Worm (Caenorhabditis elegans) whole organism, L2 larva: Measurements from ENCODE around the gene gst-30.

ENCODE experiments used
- aly-2 ChIP-seq: fragments of 150-350 bp; optimal IDR thresholded peaks from 2 replicates; lab custom pipeline; 2014; ENCODE audit warnings: missing biosample characterization, missing genetic modification characterization
- ama-1 ChIP-seq: fragments of 150-350 bp; optimal IDR thresholded peaks from 2 replicates; lab custom pipeline; 2018; ENCODE audit warnings: inconsistent platforms
- ceh-16 ChIP-seq: fragments of 150-350 bp; optimal IDR thresholded peaks from 2 replicates; lab custom pipeline; 2014; ENCODE audit warnings: missing biosample characterization, missing genetic modification characterization
- elt-1 ChIP-seq: fragments of 150-350 bp; optimal IDR thresholded peaks from 2 replicates; lab custom pipeline; 2014; ENCODE audit warnings: missing biosample characterization, missing genetic modification characterization
- elt-3 ChIP-seq: sonication (generic microtip); optimal IDR thresholded peaks from 2 replicates; lab custom pipeline; 2017; ENCODE audit warnings: missing biosample characterization, missing genetic modification characterization
- lsy-2 ChIP-seq, 2 experiments: fragments of 150-350 bp in 1 of 2; sonication (generic microtip) in 1 of 2; optimal IDR thresholded peaks; 2 replicates each; lab custom pipeline; 2014 to 2017; ENCODE audit warnings: missing biosample characterization in 2 of 2, missing genetic modification characterization in 2 of 2
- mdl-1 ChIP-seq, 2 experiments: fragments of 150-350 bp in 1 of 2; sonication (generic microtip) in 1 of 2; optimal IDR thresholded peaks; 2 replicates each; lab custom pipeline; 2017; ENCODE audit warnings: missing biosample characterization in 2 of 2, missing genetic modification characterization in 2 of 2
- nhr-11 ChIP-seq: fragments of 150-350 bp; optimal IDR thresholded peaks from 2 replicates; lab custom pipeline; 2014; ENCODE audit warnings: missing biosample characterization, missing genetic modification characterization
- sma-3 ChIP-seq: sonication (generic microtip); optimal IDR thresholded peaks from 2 replicates; lab custom pipeline; 2016; ENCODE audit warnings: missing genetic modification reagents, missing genetic modification characterization, missing compliant biosample characterization
- unc-55 ChIP-seq: fragments of 150-350 bp; sonication (generic microtip); optimal IDR thresholded peaks from 3 replicates; lab custom pipeline; 2014; ENCODE audit warnings: missing biosample characterization, missing genetic modification reagents, missing genetic modification characterization
- unc-62 ChIP-seq: fragments of 150-350 bp; optimal IDR thresholded peaks from 2 replicates; lab custom pipeline; 2014; ENCODE audit warnings: missing biosample characterization, missing genetic modification reagents, missing genetic modification characterization
- ztf-4 ChIP-seq: fragments of 150-350 bp; optimal IDR thresholded peaks from 2 replicates; lab custom pipeline; 2014; ENCODE audit warnings: missing biosample characterization, missing genetic modification characterization

ce11 chrII:4925198-4925764 lies 9.6 kb downstream of the gst-30 start, which contains the start of gene aagr-2:
- peak in 1 of 2 experiments; percentile 47 for TF ChIP-seq mdl-1 (tag; optimal IDR thresholded peaks at IDR 0.05; lab: Kevin White, UChicago)
- TF ChIP-seq sma-3: peak; percentile 10
- TF ChIP-seq ceh-16: no peak
- no peak for TF ChIP-seq nhr-11 (tag; lab: Kevin White, UChicago)
- no peak for TF ChIP-seq ama-1 (lab: Kevin White, UChicago)
- TF ChIP-seq unc-55 (GFP tag; lab: Kevin White, UChicago): no peak
- TF ChIP-seq lsy-2 (tag; optimal IDR thresholded peaks at IDR 0.05; lab: Kevin White, UChicago): no peak
- no peak for TF ChIP-seq elt-1
- no peak for TF ChIP-seq aly-2
- no peak for TF ChIP-seq unc-62 (GFP tag; lab: Kevin White, UChicago)
- no peak for TF ChIP-seq ztf-4 (tag; lab: Kevin White, UChicago)
- TF ChIP-seq elt-3 (tag; lab: Kevin White, UChicago): no peak
